Fruit fly (Drosophila melanogaster) S2 (cell line): Measurements from ENCODE around the gene CG4476.

Experiments used
- CG8478 ChIP-seq: fragments of >200 bp; optimal IDR thresholded peaks from 2 replicates; lab custom pipeline; 2018
- CTCF ChIP-seq, 2 experiments: fragments of >200 bp; optimal IDR thresholded peaks; 2 replicates each; lab custom pipeline; 2018

The CG4476 gene

DNA sequence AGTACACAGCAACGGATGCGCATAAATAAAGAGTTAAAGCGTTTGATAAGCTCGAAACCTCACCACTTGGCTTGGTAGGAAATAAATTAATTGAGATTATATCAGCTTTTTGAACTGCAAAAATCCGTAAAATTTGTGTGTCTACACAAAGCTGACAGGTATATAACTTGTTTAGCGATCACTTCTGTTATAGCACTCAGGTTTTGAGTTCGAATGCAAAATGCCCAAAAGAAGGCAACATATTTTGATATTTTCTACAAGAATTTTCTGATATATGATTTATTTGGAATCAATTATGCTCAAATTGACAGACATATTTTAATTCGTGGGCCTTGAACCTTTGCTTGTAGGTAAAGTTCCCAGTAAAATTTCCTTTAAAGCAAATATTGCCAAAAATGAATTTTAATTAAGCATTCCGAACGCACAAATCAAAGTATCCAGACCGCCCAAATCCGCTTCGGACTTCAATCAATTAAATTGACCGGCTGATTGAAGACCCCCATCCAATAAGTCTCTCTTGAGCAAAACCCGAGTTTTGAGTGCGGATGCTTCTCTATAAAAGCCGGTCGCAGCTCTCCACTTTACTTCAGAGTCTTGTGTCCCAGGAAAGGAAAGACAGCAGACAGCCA lies at the start of gene CG4476:
Gene CG4476, plus strand, starts transcription at position 579 of the 629 bp plus-strand sequence.
- no peak for TF ChIP-seq CTCF (optimal IDR thresholded peaks at IDR 0.05; lab: Kevin White, UChicago)
- TF ChIP-seq CG8478 (lab: Kevin White, UChicago), result no peak

DNA sequence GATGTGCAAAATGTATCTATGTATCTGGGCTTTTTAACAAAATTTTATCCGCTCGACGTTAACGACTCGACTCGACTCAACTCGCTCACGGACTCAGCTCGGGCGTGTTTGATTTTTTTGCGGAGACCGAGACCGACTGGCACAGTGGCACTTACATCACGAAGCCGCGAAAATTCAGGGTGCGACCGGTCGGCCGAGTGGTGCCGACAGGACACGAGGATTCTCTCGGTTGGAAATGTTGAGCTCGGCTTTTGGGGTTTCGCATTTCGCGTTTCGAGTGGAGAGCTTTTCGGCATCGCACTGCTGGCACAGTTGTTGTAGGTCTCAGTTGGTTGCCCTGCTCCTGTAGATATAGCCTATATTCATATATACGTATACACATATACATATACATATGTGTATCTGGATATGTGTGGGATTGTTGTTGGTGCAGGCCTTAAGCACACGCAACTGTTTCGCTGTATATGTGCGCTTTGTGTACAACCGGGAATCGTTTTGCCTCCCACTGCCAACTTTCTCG lies 29.6 kb upstream of the CG4476 start, which contains the start of gene Rdl:
Gene Rdl, minus strand, starts transcription at position 97 of the 520 bp plus-strand sequence.
- TF ChIP-seq CG8478 (lab: Kevin White, UChicago) (no peak), CTCF (optimal IDR thresholded peaks at IDR 0.05; lab: Kevin White, UChicago) (no peak)

DNA sequence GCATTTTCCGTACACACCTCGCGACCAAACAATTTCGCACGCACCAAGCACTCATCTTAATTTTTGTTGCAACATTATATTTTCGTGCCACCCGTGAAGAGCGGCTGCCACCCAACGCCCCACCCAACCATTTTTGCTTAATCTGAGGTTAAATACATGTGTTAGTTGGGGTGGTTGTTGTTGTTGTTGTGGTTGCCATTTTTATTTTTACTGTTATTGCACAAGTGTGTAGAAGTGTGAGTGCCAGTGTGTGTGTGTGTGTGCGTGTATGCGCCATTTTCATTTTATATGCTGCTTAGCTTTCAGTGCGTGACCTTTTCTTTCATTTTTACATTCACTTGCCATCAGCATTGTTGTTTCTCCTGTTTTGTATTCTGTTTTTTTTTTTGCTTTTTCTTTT lies 23.1 kb upstream of the CG4476 start:
- TF ChIP-seq CG8478 (lab: Kevin White, UChicago) (no peak), CTCF (optimal IDR thresholded peaks at IDR 0.05; lab: Kevin White, UChicago) (no peak)

DNA sequence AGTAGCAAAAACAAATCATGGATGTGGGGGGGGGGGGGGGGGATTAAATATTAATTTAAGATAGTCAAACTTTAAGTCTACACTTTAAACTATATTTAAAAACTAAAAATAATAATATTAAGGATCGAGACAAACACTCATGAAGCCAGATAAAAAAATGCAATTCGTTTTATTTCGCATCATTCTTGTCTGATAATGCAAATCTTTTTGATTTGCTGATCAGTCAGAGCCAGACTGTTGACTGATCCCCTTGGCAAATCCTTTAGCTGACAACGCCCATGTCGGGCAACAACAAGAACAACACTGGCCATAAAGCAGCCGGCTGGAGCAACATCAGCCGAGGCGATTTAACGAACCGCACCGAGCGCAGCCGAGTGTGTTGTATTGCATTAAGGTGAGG lies 18.7 kb upstream of the CG4476 start:
- no peak for TF ChIP-seq CG8478 (lab: Kevin White, UChicago)
- TF ChIP-seq CTCF (optimal IDR thresholded peaks at IDR 0.05; lab: Kevin White, UChicago), result no peak

DNA sequence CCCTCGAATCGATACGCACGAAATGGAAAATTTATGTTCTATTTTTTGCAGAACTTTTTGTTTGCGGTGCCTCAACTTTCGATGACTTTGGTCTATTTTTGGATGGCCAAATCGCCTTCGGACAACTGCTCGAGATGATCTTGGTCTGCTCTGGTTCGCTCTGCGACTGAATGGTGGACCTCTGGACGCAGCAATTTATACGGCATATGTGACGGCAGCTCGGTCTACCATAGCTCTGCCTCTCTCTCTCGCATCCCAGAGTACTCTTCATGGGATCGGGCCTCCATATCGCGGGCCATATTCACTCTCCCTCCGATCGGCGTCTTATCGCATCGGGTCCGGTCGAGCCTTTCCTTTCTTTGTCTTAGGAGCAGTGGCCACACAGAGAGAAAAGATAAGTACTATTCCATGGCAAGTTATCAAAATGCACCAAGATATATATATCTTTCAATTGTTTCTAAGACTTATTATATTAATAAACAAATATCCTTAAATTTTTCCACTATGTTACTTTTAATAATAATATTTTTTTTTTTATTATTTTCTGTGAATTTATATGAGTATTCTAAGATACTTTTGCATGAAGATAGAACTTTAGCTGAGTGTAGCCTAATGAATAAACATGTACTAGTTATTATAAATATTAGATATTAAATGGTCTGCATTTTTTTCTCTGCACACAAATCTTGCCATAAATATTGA lies 2.8 kb upstream of the CG4476 start, which contains the start of gene Slc45-1:
Gene Slc45-1, minus strand, starts transcription at position 150 of the 702 bp plus-strand sequence.
- TF ChIP-seq CG8478 (lab: Kevin White, UChicago), result no peak
- no peak for TF ChIP-seq CTCF (optimal IDR thresholded peaks at IDR 0.05; lab: Kevin White, UChicago)

DNA sequence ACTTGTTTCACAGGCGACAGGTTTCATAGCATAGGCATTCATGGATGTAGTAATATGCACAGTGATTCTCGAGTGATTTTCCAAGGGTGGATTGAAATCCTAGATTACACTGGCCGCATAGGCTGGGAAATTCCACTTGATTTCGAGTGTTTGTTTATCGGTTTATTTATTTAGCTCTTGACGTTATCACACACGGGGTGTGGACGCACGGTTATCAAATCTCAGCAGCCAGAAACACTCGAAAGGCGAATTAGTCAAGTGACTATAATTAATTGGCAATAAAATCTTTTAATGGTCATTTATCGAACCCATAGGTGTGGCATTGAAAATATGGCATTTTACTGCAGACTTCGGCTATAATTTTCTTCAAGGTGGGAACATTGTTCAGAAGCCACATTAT lies 2.0 kb upstream of the CG4476 start:
- no peak for TF ChIP-seq CG8478 (lab: Kevin White, UChicago)
- no peak for TF ChIP-seq CTCF (optimal IDR thresholded peaks at IDR 0.05; lab: Kevin White, UChicago)

DNA sequence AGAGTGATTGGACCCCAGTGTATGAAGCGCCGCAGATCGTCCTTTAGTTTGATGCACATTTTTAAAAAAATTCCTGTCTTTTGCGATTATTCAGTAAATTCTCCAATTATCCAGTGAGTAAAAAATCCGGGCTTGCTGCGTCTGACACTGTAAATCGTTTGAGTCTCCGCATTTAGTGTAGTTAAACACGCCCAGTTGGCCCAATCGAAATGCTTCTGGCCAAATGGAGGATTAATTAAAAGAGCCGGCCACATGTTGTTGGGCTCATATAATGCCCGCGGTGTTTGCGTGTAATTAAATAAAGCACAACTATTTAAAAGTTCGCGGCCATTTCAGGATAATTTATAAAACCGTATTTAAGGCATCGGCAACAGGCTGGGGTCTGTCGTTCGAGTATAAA lies 24.9 kb downstream of the CG4476 start, which contains the start of gene CG4483:
Gene CG4483, minus strand, starts transcription at position 101 of the 400 bp plus-strand sequence.
- TF ChIP-seq CTCF (optimal IDR thresholded peaks at IDR 0.05; lab: Kevin White, UChicago) (no peak), CG8478 (lab: Kevin White, UChicago) (no peak)

DNA sequence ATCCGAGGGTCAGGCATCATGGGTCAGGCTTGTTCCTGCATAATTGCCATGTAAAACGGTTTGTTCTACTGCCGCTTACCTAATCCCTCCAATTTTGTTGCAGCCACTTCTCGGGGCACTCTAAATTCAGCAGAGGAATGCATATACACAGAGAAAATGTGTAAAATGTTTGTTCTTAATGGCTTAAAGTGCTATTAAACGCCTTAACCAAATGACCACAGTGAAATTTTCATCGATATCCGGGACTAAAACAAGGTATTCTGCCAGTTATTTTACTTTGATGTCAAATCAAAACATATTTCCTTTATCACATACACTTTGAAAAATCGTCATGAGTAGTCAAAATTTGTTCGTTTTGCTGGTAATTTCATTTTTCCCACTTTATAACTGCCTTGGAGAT lies 38.2 kb downstream of the CG4476 start, which contains the start of gene CG4477:
Gene CG4477, plus strand, starts transcription at position 301 of the 400 bp plus-strand sequence.
- TF ChIP-seq CG8478 (lab: Kevin White, UChicago), result no peak
- no peak for TF ChIP-seq CTCF (optimal IDR thresholded peaks at IDR 0.05; lab: Kevin White, UChicago)

DNA sequence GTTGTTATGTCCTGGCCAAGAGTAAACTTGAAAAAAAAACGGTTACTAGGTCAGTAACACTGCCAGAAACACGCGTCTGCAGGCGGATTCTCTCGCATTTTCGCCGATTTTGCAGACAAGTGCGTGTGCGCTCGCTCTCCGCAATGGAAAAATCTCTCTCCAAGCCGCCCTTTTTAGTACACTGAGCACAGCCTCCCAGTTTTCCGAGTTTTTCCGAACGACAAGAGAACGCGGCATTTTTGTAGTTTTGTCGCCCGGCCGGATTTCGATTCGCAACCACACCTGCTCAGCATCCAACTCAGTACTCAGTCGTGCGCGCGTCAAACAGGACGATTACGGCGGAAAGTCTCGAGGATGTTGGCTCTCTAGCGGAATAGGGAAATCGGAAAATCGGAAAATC lies 40.0 kb downstream of the CG4476 start, which contains the start of gene GluRIB:
Gene GluRIB, plus strand, starts transcription at position 301 of the 400 bp plus-strand sequence.
- TF ChIP-seq CG8478 (lab: Kevin White, UChicago), result no peak
- TF ChIP-seq CTCF (optimal IDR thresholded peaks at IDR 0.05; lab: Kevin White, UChicago), result no peak

DNA sequence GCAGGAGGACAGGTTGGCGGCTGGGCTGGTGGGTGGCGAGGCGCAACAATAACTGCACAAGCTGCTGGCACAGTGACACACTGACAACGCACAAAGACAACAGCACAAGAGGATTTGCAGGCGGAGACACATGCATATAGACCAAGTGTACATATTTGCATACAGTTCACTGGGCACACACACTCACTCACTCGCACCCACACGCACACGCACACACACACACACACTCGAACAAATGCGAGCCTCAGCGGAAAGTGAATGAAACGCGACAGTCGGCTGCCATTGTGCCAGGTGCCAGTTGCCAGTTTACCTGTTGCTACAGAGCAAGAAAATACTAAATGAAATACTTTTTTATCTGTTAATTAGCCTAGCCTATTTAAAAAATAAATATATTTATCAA lies 43.5 kb downstream of the CG4476 start:
- no peak for TF ChIP-seq CG8478 (lab: Kevin White, UChicago)
- no peak for TF ChIP-seq CTCF (optimal IDR thresholded peaks at IDR 0.05; lab: Kevin White, UChicago)

DNA sequence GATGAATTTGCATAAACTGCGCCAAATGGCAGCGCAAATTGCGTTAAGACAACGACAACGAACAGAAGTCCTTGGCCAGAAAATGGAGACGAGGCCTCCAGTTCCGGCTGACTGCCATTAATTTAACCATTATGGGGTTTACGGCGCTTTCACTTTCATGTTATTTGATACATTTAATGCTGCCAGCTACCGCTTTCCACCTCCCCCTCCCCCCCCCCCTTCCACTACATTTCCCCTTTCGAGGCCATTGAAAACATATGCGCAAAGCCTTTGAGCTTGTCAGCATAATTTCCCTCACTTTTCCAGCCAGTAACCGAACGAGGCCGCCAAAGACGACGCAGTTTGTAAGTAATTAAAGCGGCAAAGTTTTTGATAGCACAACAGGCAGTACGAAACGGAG lies 50.6 kb downstream of the CG4476 start:
- TF ChIP-seq CTCF (optimal IDR thresholded peaks at IDR 0.05; lab: Kevin White, UChicago) (no peak), CG8478 (lab: Kevin White, UChicago) (no peak)
